Worm (Caenorhabditis elegans): ENCODE data around the gene nemp-1.

nemp-1 gene

ce11 chrIII:432988-433387 is 39.1 kb upstream of the nemp-1 start (continued):
- TF ChIP-seq blmp-1 (tag; optimal IDR thresholded peaks at IDR 0.05; ENCODE audit: insufficient read depth) (peak; percentile 56), skn-1 (tag; optimal IDR thresholded peaks at IDR 0.05) (no peak), lin-39 (tag; optimal IDR thresholded peaks at IDR 0.05) (no peak), snpc-4 (tag; optimal IDR thresholded peaks at IDR 0.05) (no peak), ztf-4 (tag; optimal IDR thresholded peaks at IDR 0.05) (no peak), unc-62 (GFP tag; optimal IDR thresholded peaks at IDR 0.05) (no peak), unc-55 (GFP tag; optimal IDR thresholded peaks at IDR 0.05) (peak; percentile 65), elt-1 (tag; optimal IDR thresholded peaks at IDR 0.05) (no peak), fos-1 (tag; optimal IDR thresholded peaks at IDR 0.05) (peak; percentile 43), gmeb-1 (tag; optimal IDR thresholded peaks at IDR 0.05) (peak; percentile 34), R02D3.7 (tag; optimal IDR thresholded peaks at IDR 0.05) (no peak), peb-1 (tag; optimal IDR thresholded peaks at IDR 0.05) (no peak), ceh-16 (tag; optimal IDR thresholded peaks at IDR 0.05) (peak; percentile 31), ZK546.5 (tag; optimal IDR thresholded peaks at IDR 0.05) (no peak), lin-13 (GFP tag; optimal IDR thresholded peaks at IDR 0.05) (peak; percentile 59)

DNA sequence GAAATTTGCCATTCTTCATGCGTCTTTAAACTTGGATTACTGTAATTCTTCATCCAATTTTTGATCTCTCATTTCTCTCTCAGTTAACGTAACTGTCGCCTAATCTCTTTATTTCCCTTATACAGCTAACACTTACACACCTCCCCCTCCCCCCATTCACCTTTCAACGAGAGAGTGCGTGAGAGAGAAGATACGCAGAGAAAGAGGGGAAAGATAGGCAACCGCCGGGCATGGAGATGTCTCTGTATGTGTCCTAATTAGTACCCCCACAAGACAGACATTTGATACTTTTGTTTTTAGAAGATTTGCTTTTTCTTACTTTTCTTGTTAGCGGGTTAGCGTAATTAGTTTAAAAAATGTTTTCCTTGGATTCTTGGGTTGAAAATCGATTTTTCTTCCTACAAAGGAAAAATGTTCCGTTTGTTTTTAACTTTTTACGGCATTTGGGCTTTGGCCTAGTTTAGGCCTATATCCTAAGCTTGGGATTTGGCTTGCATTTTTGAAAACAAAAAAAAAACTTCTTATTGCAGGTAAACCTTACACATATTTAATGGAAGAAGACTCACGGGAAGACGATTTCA is 37.7 kb upstream of the nemp-1 start, which contains the start of gene affl-2:
Gene affl-2, plus strand, starts transcription at position 531 of the 581 bp plus-strand sequence.
- TF ChIP-seq elt-3 (tag; optimal IDR thresholded peaks at IDR 0.05) = no peak
- peak; percentile 15 for TF ChIP-seq crh-2 (tag; optimal IDR thresholded peaks at IDR 0.05)
- no peak for TF ChIP-seq lin-11 (tag; optimal IDR thresholded peaks at IDR 0.05)
- TF ChIP-seq lin-39 (tag; optimal IDR thresholded peaks at IDR 0.05) = no peak
- peak; percentile 12 for TF ChIP-seq lin-13 (GFP tag; optimal IDR thresholded peaks at IDR 0.05)
- no peak for TF ChIP-seq nhr-23 (tag; optimal IDR thresholded peaks at IDR 0.05)
- no peak for TF ChIP-seq gmeb-1 (tag; optimal IDR thresholded peaks at IDR 0.05)
- TF ChIP-seq C34F6.9 (tag; optimal IDR thresholded peaks at IDR 0.05) = peak; percentile 12
- peak; percentile 24 for TF ChIP-seq fos-1 (tag; optimal IDR thresholded peaks at IDR 0.05)
- TF ChIP-seq nhr-25 (tag; optimal IDR thresholded peaks at IDR 0.05) = peak; percentile 41
- TF ChIP-seq sem-4 (tag; optimal IDR thresholded peaks at IDR 0.05) = peak; percentile 8
- TF ChIP-seq lsy-2 (tag; optimal IDR thresholded peaks at IDR 0.05) = peak in 1 of 2 experiments; percentile 3
- TF ChIP-seq ZK546.5 (tag; optimal IDR thresholded peaks at IDR 0.05) = no peak
- TF ChIP-seq peb-1 (tag; optimal IDR thresholded peaks at IDR 0.05) = no peak
- TF ChIP-seq blmp-1 (tag; optimal IDR thresholded peaks at IDR 0.05; ENCODE audit: insufficient read depth) = peak; percentile 26
- TF ChIP-seq sma-3 (GFP tag; optimal IDR thresholded peaks at IDR 0.05) = peak; percentile 42

ce11 chrIII:437033-437432 is 35.1 kb upstream of the nemp-1 start:
- TF ChIP-seq alr-1 (tag; optimal IDR thresholded peaks at IDR 0.05) (no peak), snpc-4 (tag; optimal IDR thresholded peaks at IDR 0.05) (no peak), egl-27 (tag; optimal IDR thresholded peaks at IDR 0.05) (no peak), ztf-11 (tag; optimal IDR thresholded peaks at IDR 0.05) (no peak), Y55F3AM.14 (GFP tag; optimal IDR thresholded peaks at IDR 0.05) (no peak), nhr-21 (tag; optimal IDR thresholded peaks at IDR 0.05) (no peak), fos-1 (tag; optimal IDR thresholded peaks at IDR 0.05) (no peak), mab-5 (tag; optimal IDR thresholded peaks at IDR 0.05) (no peak), nhr-23 (tag; optimal IDR thresholded peaks at IDR 0.05) (no peak), nhr-6 (tag; optimal IDR thresholded peaks at IDR 0.05) (no peak), nhr-129 (tag; optimal IDR thresholded peaks at IDR 0.05) (no peak), crh-2 (tag; optimal IDR thresholded peaks at IDR 0.05) (no peak), C34F6.9 (tag; optimal IDR thresholded peaks at IDR 0.05) (no peak), nhr-77 (tag; optimal IDR thresholded peaks at IDR 0.05) (no peak), zag-1 (tag; optimal IDR thresholded peaks at IDR 0.05) (no peak), blmp-1 (tag; optimal IDR thresholded peaks at IDR 0.05; ENCODE audit: insufficient read depth) (no peak), unc-39 (tag; optimal IDR thresholded peaks at IDR 0.05) (no peak)

- TF ChIP-seq skn-1 (tag; optimal IDR thresholded peaks at IDR 0.05) (no peak), blmp-1 (tag; optimal IDR thresholded peaks at IDR 0.05; ENCODE audit: insufficient read depth) (no peak), R02D3.7 (tag; optimal IDR thresholded peaks at IDR 0.05) (no peak), unc-55 (GFP tag; optimal IDR thresholded peaks at IDR 0.05) (no peak), ztf-1 (GFP tag; conservative IDR thresholded peaks at IDR 0.05) (no peak), peb-1 (tag; optimal IDR thresholded peaks at IDR 0.05) (no peak), nhr-21 (tag; optimal IDR thresholded peaks at IDR 0.05) (no peak), mdl-1 (tag; optimal IDR thresholded peaks at IDR 0.05) (no peak)
Measured at ce11 chrIII:439926-440325, 32.2 kb upstream of the nemp-1 start, which contains the start of gene affl-1. Gene affl-1, plus strand, starts transcription at chrIII:440226.

Data from whole organism, L2 larva.